Fruit fly (Drosophila melanogaster) whole organism, wandering third instar larva: ENCODE measurements around the gene CG5191.

Experiments used
- Abd-B ChIP-seq: fragments of >200 bp; optimal IDR thresholded peaks from 2 replicates; lab custom pipeline; 2017; ENCODE audit warnings: missing biosample characterization, missing genetic modification characterization
- CG9705 ChIP-seq: fragments of 200-800 bp; sonication (Bioruptor generic); optimal IDR thresholded peaks from 2 replicates; lab custom pipeline; 2018; ENCODE audit warnings: missing biosample characterization, mild to moderate bottlenecking, missing genetic modification characterization
- CrebA ChIP-seq: fragments of 200-800 bp; sonication (Bioruptor generic); optimal IDR thresholded peaks from 2 replicates; lab custom pipeline; 2016; ENCODE audit warnings: missing biosample characterization, mild to moderate bottlenecking, missing genetic modification characterization, borderline replicate concordance
- Dfd ChIP-seq: fragments of >200 bp; optimal IDR thresholded peaks from 2 replicates; lab custom pipeline; 2017; ENCODE audit warnings: missing biosample characterization, missing genetic modification characterization
- Dif ChIP-seq: fragments of 200-275, 200-300 bp; sonication (Bioruptor generic); optimal IDR thresholded peaks from 2 replicates; lab custom pipeline; 2018; ENCODE audit warnings: missing biosample characterization, missing genetic modification characterization; ENCODE audit not compliant: partially characterized antibody
- GATAd ChIP-seq: sonication (Bioruptor generic); optimal IDR thresholded peaks from 2 replicates; lab custom pipeline; 2016; ENCODE audit warnings: missing biosample characterization, missing genetic modification characterization
- Hnf4 ChIP-seq: fragments of 200-800 bp; sonication (Bioruptor generic); optimal IDR thresholded peaks from 2 replicates; lab custom pipeline; 2016; ENCODE audit warnings: missing biosample characterization, mild to moderate bottlenecking, missing genetic modification characterization
- Hr78 ChIP-seq: fragments of >200 bp; optimal IDR thresholded peaks from 2 replicates; lab custom pipeline; 2017; ENCODE audit warnings: missing biosample characterization, missing genetic modification characterization
- Hr83 ChIP-seq: fragments of 200-300 bp; sonication (Bioruptor generic); optimal IDR thresholded peaks from 2 replicates; lab custom pipeline; 2016; ENCODE audit warnings: missing biosample characterization, mild to moderate bottlenecking, missing genetic modification characterization, moderate library complexity; ENCODE audit not compliant: poor library complexity, severe bottlenecking
- Mio ChIP-seq: sonication (Bioruptor generic); optimal IDR thresholded peaks from 2 replicates; lab custom pipeline; 2016; ENCODE audit warnings: missing biosample characterization, missing genetic modification characterization
- N ChIP-seq: fragments of >200 bp; optimal IDR thresholded peaks from 2 replicates; lab custom pipeline; 2018; ENCODE audit warnings: missing biosample characterization, missing external identifiers, missing genetic modification characterization
- OdsH ChIP-seq: fragments of 200-800 bp; sonication (Bioruptor generic); optimal IDR thresholded peaks from 2 replicates; lab custom pipeline; 2016; ENCODE audit warnings: missing biosample characterization, mild to moderate bottlenecking, missing genetic modification characterization
- Rel ChIP-seq, 2 experiments: fragments of 200-800 bp; sonication (Bioruptor generic) in 1 of 2; optimal IDR thresholded peaks; 2 replicates in 1 of 2; 3 replicates in 1 of 2; lab custom pipeline; 2016 to 2019; ENCODE audit warnings: mild to moderate bottlenecking in 2 of 2, missing biosample characterization in 2 of 2, missing genetic modification characterization in 2 of 2, moderate library complexity in 1 of 2
- Vsx2 ChIP-seq: fragments of 200-300, 225-300 bp; sonication (Bioruptor generic); optimal IDR thresholded peaks from 2 replicates; lab custom pipeline; 2018; ENCODE audit warnings: missing biosample characterization, missing genetic modification characterization; ENCODE audit not compliant: partially characterized antibody
- dl ChIP-seq, 2 experiments: fragments of 175-275, 200-275 bp in 1 of 2; fragments of 200-275 bp in 1 of 2; sonication (Bioruptor generic); optimal IDR thresholded peaks; lab custom pipeline; 2018; ENCODE audit warnings: mild to moderate bottlenecking in 2 of 2, missing biosample characterization in 2 of 2, missing genetic modification characterization in 2 of 2, moderate library complexity in 2 of 2; ENCODE audit not compliant: partially characterized antibody in 2 of 2, insufficient read depth in 1 of 2
- dmrt93B ChIP-seq: fragments of 200-800 bp; sonication (Bioruptor generic); optimal IDR thresholded peaks from 2 replicates; lab custom pipeline; 2018; ENCODE audit warnings: missing biosample characterization, mild to moderate bottlenecking, missing genetic modification characterization
- dsf ChIP-seq: sonication (Bioruptor generic); optimal IDR thresholded peaks from 2 replicates; lab custom pipeline; 2016; ENCODE audit warnings: missing biosample characterization, missing genetic modification characterization, borderline replicate concordance
- fru ChIP-seq: fragments of 200-800 bp; sonication (Bioruptor generic); optimal IDR thresholded peaks from 3 replicates; lab custom pipeline; 2016; ENCODE audit warnings: missing biosample characterization, mild to moderate bottlenecking, missing genetic modification characterization
- h ChIP-seq: fragments of 200-800 bp; sonication (Bioruptor generic); optimal IDR thresholded peaks from 3 replicates; lab custom pipeline; 2016; ENCODE audit warnings: missing biosample characterization, mild to moderate bottlenecking, missing genetic modification characterization
- jim ChIP-seq: fragments of 175-275, 200-325 bp; sonication (Bioruptor generic); optimal IDR thresholded peaks from 2 replicates; lab custom pipeline; 2016; ENCODE audit warnings: missing biosample characterization, mild to moderate bottlenecking, missing genetic modification characterization
- lola ChIP-seq: fragments of >200 bp; optimal IDR thresholded peaks from 2 replicates; lab custom pipeline; 2017; ENCODE audit warnings: missing biosample characterization, missing genetic modification characterization
- pan ChIP-seq: fragments of >200 bp; optimal IDR thresholded peaks from 2 replicates; lab custom pipeline; 2017
- psq ChIP-seq: fragments of 200-800 bp; sonication (Bioruptor generic); optimal IDR thresholded peaks from 3 replicates; lab custom pipeline; 2017; ENCODE audit warnings: missing biosample characterization, mild to moderate bottlenecking, missing genetic modification characterization, moderate library complexity
- rgr ChIP-seq: fragments of 200-800 bp; sonication (Bioruptor generic); optimal IDR thresholded peaks from 3 replicates; lab custom pipeline; 2016; ENCODE audit warnings: missing biosample characterization, mild to moderate bottlenecking, missing genetic modification characterization
- sv ChIP-seq: fragments of 200-800 bp; sonication (Bioruptor generic); optimal IDR thresholded peaks from 3 replicates; lab custom pipeline; 2016; ENCODE audit warnings: missing biosample characterization, missing genetic modification characterization
- tai ChIP-seq: sonication (Bioruptor generic); optimal IDR thresholded peaks from 2 replicates; lab custom pipeline; 2016; ENCODE audit warnings: missing biosample characterization, missing genetic modification characterization
- usp ChIP-seq: fragments of >200 bp; optimal IDR thresholded peaks from 2 replicates; lab custom pipeline; 2017; ENCODE audit warnings: missing biosample characterization, missing genetic modification characterization

CG5191 gene

dm6 chr3R:20595145-20595812 is 34.6 kb downstream of the CG5191 start:
- no peak for TF ChIP-seq dsf (GFP tag; lab: Kevin White, UChicago)
- TF ChIP-seq h (GFP tag; lab: Kevin White, UChicago), result no peak
- TF ChIP-seq GATAd (GFP tag; lab: Kevin White, UChicago), result no peak
- no peak for TF ChIP-seq pan (lab: Kevin White, UChicago)
- no peak for TF ChIP-seq Mio (GFP tag; lab: Kevin White, UChicago)
- no peak for TF ChIP-seq dl (GFP tag; optimal IDR thresholded peaks at IDR 0.05; lab: Kevin White, UChicago; ENCODE audit: insufficient read depth in 1 of 2, partially characterized antibody in 2 of 2)
- no peak for TF ChIP-seq lola (GFP tag; lab: Kevin White, UChicago)
- TF ChIP-seq CrebA (GFP tag; lab: Kevin White, UChicago), result no peak
- no peak for TF ChIP-seq tai (GFP tag; lab: Kevin White, UChicago)
- TF ChIP-seq, all 38 proteins: peak for 0

- TF ChIP-seq Hr83 (GFP tag; lab: Kevin White, UChicago), result no peak
- TF ChIP-seq rgr (GFP tag; lab: Kevin White, UChicago), result no peak
- no peak for TF ChIP-seq dl (GFP tag; optimal IDR thresholded peaks at IDR 0.05; lab: Kevin White, UChicago; ENCODE audit: insufficient read depth in 1 of 2, partially characterized antibody in 2 of 2)
- TF ChIP-seq Mio (GFP tag; lab: Kevin White, UChicago), result no peak
- TF ChIP-seq CrebA (GFP tag; lab: Kevin White, UChicago), result no peak
- no peak for TF ChIP-seq fru (GFP tag; lab: Kevin White, UChicago)
- no peak for TF ChIP-seq Hnf4 (GFP tag; lab: Kevin White, UChicago)
- no peak for TF ChIP-seq jim (GFP tag; lab: Kevin White, UChicago)
- TF ChIP-seq CG9705 (GFP tag; lab: Kevin White, UChicago), result no peak
- TF ChIP-seq OdsH (GFP tag; lab: Kevin White, UChicago), result no peak
- TF ChIP-seq N (GFP tag; lab: Kevin White, UChicago), result no peak
- no peak for TF ChIP-seq usp (GFP tag; lab: Kevin White, UChicago)
- TF ChIP-seq Abd-B (GFP tag; lab: Kevin White, UChicago), result no peak
- no peak for TF ChIP-seq dsf (GFP tag; lab: Kevin White, UChicago)
Measured at dm6 chr3R:20595901-20596300, 35.2 kb downstream of the CG5191 start.

- TF ChIP-seq tai (GFP tag; lab: Kevin White, UChicago) (no peak), CrebA (GFP tag; lab: Kevin White, UChicago) (no peak), Hr83 (GFP tag; lab: Kevin White, UChicago) (no peak), Rel (GFP tag; optimal IDR thresholded peaks at IDR 0.05; lab: Kevin White, UChicago) (no peak), Rel (tag; optimal IDR thresholded peaks at IDR 0.05; lab: Kevin White, UChicago) (no peak), Dfd (GFP tag; lab: Kevin White, UChicago) (no peak), lola (GFP tag; lab: Kevin White, UChicago) (no peak), fru (GFP tag; lab: Kevin White, UChicago) (no peak), GATAd (GFP tag; lab: Kevin White, UChicago) (no peak), pan (lab: Kevin White, UChicago) (no peak), psq (GFP tag; lab: Kevin White, UChicago) (no peak), jim (GFP tag; lab: Kevin White, UChicago) (no peak), h (GFP tag; lab: Kevin White, UChicago) (no peak), sv (GFP tag; lab: Kevin White, UChicago) (no peak), Vsx2 (GFP tag; lab: Kevin White, UChicago) (no peak)
- TF ChIP-seq, all 38 proteins: peak for 0
Measured at dm6 chr3R:20596337-20596962, 35.8 kb downstream of the CG5191 start.

- no peak for TF ChIP-seq Hr78 (GFP tag; lab: Kevin White, UChicago)
- no peak for TF ChIP-seq jim (GFP tag; lab: Kevin White, UChicago)
- no peak for TF ChIP-seq dmrt93B
- no peak for TF ChIP-seq Dif
- TF ChIP-seq usp (GFP tag; lab: Kevin White, UChicago), result no peak
Measured at dm6 chr3R:20597407-20598325, 37.0 kb downstream of the CG5191 start.
